Worm (Caenorhabditis elegans): ENCODE data around the gene T10B10.9.

DNA sequence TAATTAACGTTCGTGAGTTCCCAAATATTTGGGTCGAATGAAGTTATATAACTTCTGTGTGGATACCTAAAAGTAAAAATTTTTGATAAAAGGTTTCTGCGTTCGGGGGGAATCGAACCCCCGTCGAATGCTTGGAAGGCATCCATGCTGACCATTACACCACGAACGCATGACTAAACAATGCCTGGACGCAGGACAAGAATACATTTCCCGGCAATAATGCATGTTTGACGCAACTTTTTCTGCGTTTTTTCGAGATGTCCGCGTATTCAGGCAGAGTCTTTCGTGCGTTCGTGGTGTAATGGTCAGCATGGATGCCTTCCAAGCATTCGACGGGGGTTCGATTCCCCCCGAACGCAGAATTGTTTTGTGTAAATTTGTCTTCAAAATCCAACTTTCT lies 36.5 kb downstream of the T10B10.9 start:
- TF ChIP-seq aly-2 (tag; optimal IDR thresholded peaks at IDR 0.05) (no peak), nhr-237 (tag; optimal IDR thresholded peaks at IDR 0.05) (no peak), daf-12 (tag; optimal IDR thresholded peaks at IDR 0.05) (no peak)

All from whole organism, L3 larva.